Worm (Caenorhabditis elegans): ENCODE measurements around the gene hosl-1.

ce11 chrX:4607300-4607699, 29.6 kb upstream of the hosl-1 start:
- TF ChIP-seq tra-4 (tag; optimal IDR thresholded peaks at IDR 0.05) = no peak
- TF ChIP-seq ets-7 (tag; optimal IDR thresholded peaks at IDR 0.05) = no peak
- no peak for TF ChIP-seq tbx-37 (GFP tag; conservative IDR thresholded peaks at IDR 0.05)
- no peak for TF ChIP-seq scrt-1 (GFP tag; IDR thresholded peaks at IDR 0.05)
- TF ChIP-seq F13C5.2 (tag; optimal IDR thresholded peaks at IDR 0.05) = no peak
- TF ChIP-seq ama-1 (optimal IDR thresholded peaks at IDR 0.05) = no peak
- TF ChIP-seq flt-1 (GFP tag; IDR thresholded peaks at IDR 0.05) = no peak
- TF ChIP-seq ceh-36 (tag; optimal IDR thresholded peaks at IDR 0.05) = no peak
